Worm (Caenorhabditis elegans) whole organism, mixed stage, embryonic: ENCODE results near the gene srx-31.

Experiments used
- cnd-1 ChIP-seq: fragments of 200-800 bp; sonication (Bioruptor generic); optimal IDR thresholded peaks from 2 replicates; lab custom pipeline; 2018; ENCODE audit warnings: mild to moderate bottlenecking, missing genetic modification characterization, missing compliant biosample characterization
- unc-39 ChIP-seq: fragments of 150-350 bp; optimal IDR thresholded peaks from 2 replicates; lab custom pipeline; 2014; ENCODE audit warnings: missing biosample characterization, missing genetic modification characterization
- unc-62 ChIP-seq: fragments of 150-350 bp; optimal IDR thresholded peaks from 2 replicates; lab custom pipeline; 2014; ENCODE audit warnings: missing biosample characterization, missing genetic modification reagents, missing genetic modification characterization

- TF ChIP-seq cnd-1 (tag; lab: Kevin White, UChicago) (no peak), unc-62 (GFP tag; lab: Kevin White, UChicago) (no peak), unc-39 (tag; lab: Kevin White, UChicago) (no peak)
Measured at ce11 chrV:800271-800670, 22.6 kb downstream of the srx-31 start.
